Fruit fly (Drosophila melanogaster): Measurements from ENCODE around the gene CG45064.

dm6 chrX:14910464-14911349 is 28.3 kb upstream of the CG45064 start, which contains the start of gene CG14406:
- TF ChIP-seq Sin3A (optimal IDR thresholded peaks at IDR 0.05) (no peak), pho (GFP tag; optimal IDR thresholded peaks at IDR 0.05) (no peak), zfh2 (GFP tag; optimal IDR thresholded peaks at IDR 0.05) (no peak), Meics (GFP tag; optimal IDR thresholded peaks at IDR 0.05) (no peak), CG16779 (GFP tag; IDR thresholded peaks at IDR 0.05) (no peak), ewg (GFP tag; optimal IDR thresholded peaks at IDR 0.05) (no peak), Lpt (GFP tag; optimal IDR thresholded peaks at IDR 0.05) (peak; percentile 75)
